Worm (Caenorhabditis elegans): Measurements from ENCODE around the gene H08J19.1.

DNA sequence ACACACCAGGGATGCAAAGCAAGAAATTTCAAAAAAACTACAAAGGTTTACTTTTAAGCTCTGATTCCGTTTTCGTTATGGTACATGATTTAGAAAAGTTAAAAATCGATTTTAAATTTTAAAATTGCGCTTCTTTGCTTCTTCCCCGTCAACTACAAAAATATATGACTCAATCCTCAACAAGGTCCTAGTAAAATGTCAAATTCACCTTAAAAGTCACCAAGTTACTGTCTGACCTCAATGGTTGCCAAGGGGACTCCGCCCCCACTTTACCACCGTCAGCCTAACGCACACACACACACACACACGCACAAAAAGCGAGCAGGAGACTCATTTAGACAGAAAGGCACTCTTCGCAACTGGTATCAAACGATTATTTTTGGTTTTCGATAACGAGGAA is 38.7 kb downstream of the H08J19.1 start, which contains the start of gene gpn-1:
- no peak for TF ChIP-seq ceh-82 (tag; optimal IDR thresholded peaks at IDR 0.05)
- no peak for TF ChIP-seq C34B4.2 (tag; optimal IDR thresholded peaks at IDR 0.05)
- TF ChIP-seq hpl-2 (GFP tag; optimal IDR thresholded peaks at IDR 0.05) = no peak
- no peak for TF ChIP-seq ztf-11 (tag; optimal IDR thresholded peaks at IDR 0.05)
- TF ChIP-seq lin-13 (GFP tag; optimal IDR thresholded peaks at IDR 0.05) = no peak
- no peak for TF ChIP-seq nhr-76 (tag; optimal IDR thresholded peaks at IDR 0.05)
- no peak for TF ChIP-seq snpc-4 (tag; optimal IDR thresholded peaks at IDR 0.05)
- no peak for TF ChIP-seq sptf-1 (tag; optimal IDR thresholded peaks at IDR 0.05)
- TF ChIP-seq nhr-84 (tag; optimal IDR thresholded peaks at IDR 0.05) = no peak
- no peak for TF ChIP-seq blmp-1 (tag; optimal IDR thresholded peaks at IDR 0.05)
- no peak for TF ChIP-seq elt-2 (tag; optimal IDR thresholded peaks at IDR 0.05)
